Worm (Caenorhabditis elegans) whole organism, young adult: ENCODE measurements around the gene lnp-1.

Source experiments
- B0035.1 ChIP-seq: sonication (generic microtip); optimal IDR thresholded peaks from 2 replicates; lab custom pipeline; 2016; ENCODE audit warnings: missing genetic modification characterization, mild to moderate bottlenecking, missing compliant biosample characterization, missing genotype, missing genetic modification reagents
- B0261.1 ChIP-seq: sonication (generic microtip); optimal IDR thresholded peaks from 2 replicates; lab custom pipeline; 2016; ENCODE audit warnings: mild to moderate bottlenecking, missing genetic modification characterization, moderate library complexity, missing compliant biosample characterization
- B0336.3 ChIP-seq: fragments of 200-800 bp; sonication (Bioruptor generic); IDR thresholded peaks from 2 replicates; pipeline ENCODE4 v1.3.6; 2022; ENCODE audit warnings: missing genetic modification characterization, missing compliant biosample characterization
- C06A6.2 ChIP-seq: fragments of 200-800 bp; sonication (Bioruptor generic); conservative IDR thresholded peaks from 2 replicates; pipeline ENCODE4 v1.3.6; 2022; ENCODE audit warnings: missing genetic modification characterization, missing compliant biosample characterization
- F22D6.2 ChIP-seq: sonication (generic microtip); optimal IDR thresholded peaks from 2 replicates; lab custom pipeline; 2016; ENCODE audit warnings: mild to moderate bottlenecking, missing genetic modification characterization, missing compliant biosample characterization
- F33H1.4 ChIP-seq: fragments of 200-800 bp; sonication (Bioruptor generic); IDR thresholded peaks from 2 replicates; pipeline ENCODE4 v1.3.6; 2022; ENCODE audit warnings: missing genetic modification reagents, missing genetic modification characterization, missing compliant biosample characterization
- F52B5.7 ChIP-seq: sonication (generic microtip); optimal IDR thresholded peaks from 2 replicates; lab custom pipeline; 2016; ENCODE audit warnings: mild to moderate bottlenecking, missing genetic modification characterization, missing compliant biosample characterization
- F57A8.1 ChIP-seq: fragments of 200-800 bp; sonication (Bioruptor generic); optimal IDR thresholded peaks from 2 replicates; lab custom pipeline; 2018; ENCODE audit warnings: mild to moderate bottlenecking, missing genetic modification characterization, moderate library complexity, missing compliant biosample characterization
- K11D2.4 ChIP-seq: fragments of 200-800 bp; sonication (Bioruptor generic); IDR thresholded peaks from 2 replicates; pipeline ENCODE4 v1.3.6; 2022; ENCODE audit warnings: missing genetic modification reagents, missing genetic modification characterization, missing compliant biosample characterization
- K12H6.12 ChIP-seq: fragments of 200-800 bp; sonication (Bioruptor generic); optimal IDR thresholded peaks from 2 replicates; lab custom pipeline; 2018; ENCODE audit warnings: mild to moderate bottlenecking, missing genetic modification characterization, missing compliant biosample characterization
- Y53G8AR.9 ChIP-seq: fragments of 200-800 bp; sonication (Bioruptor generic); conservative IDR thresholded peaks from 2 replicates; pipeline ENCODE4 v1.3.6; 2022; ENCODE audit warnings: missing genetic modification reagents, missing genetic modification characterization, missing compliant biosample characterization
- Y79H2A.3 ChIP-seq: fragments of 200-800 bp; sonication (Bioruptor generic); conservative IDR thresholded peaks from 2 replicates; pipeline ENCODE4 v1.3.6; 2022; ENCODE audit warnings: missing genetic modification reagents, missing genetic modification characterization, missing compliant biosample characterization
- Y95B8A.8 ChIP-seq: fragments of 200-800 bp; sonication (Bioruptor generic); IDR thresholded peaks from 2 replicates; pipeline ENCODE4 v1.3.6; 2022; ENCODE audit warnings: missing genetic modification reagents, missing genetic modification characterization, missing compliant biosample characterization
- akir-1 ChIP-seq: fragments of 200-800 bp; sonication (Bioruptor generic); optimal IDR thresholded peaks from 2 replicates; lab custom pipeline; 2018; ENCODE audit warnings: mild to moderate bottlenecking, missing genetic modification characterization, moderate library complexity, missing compliant biosample characterization
- athp-1 ChIP-seq: sonication (generic microtip); optimal IDR thresholded peaks from 2 replicates; lab custom pipeline; 2017; ENCODE audit warnings: mild to moderate bottlenecking, missing genetic modification characterization, missing compliant biosample characterization
- attf-3 ChIP-seq: fragments of 200-800 bp; sonication (Bioruptor generic); conservative IDR thresholded peaks from 2 replicates; pipeline ENCODE4 v1.3.6; 2022; ENCODE audit warnings: missing genetic modification reagents, missing genetic modification characterization, missing compliant biosample characterization
- bed-2 ChIP-seq: fragments of 200-800 bp; sonication (Bioruptor generic); IDR thresholded peaks from 2 replicates; pipeline ENCODE4 v1.3.6; 2022; ENCODE audit warnings: missing genetic modification reagents, missing genetic modification characterization, missing compliant biosample characterization
- cebp-1 ChIP-seq, 2 experiments: fragments of 200-800 bp in 1 of 2; sonication (Bioruptor generic) in 1 of 2; sonication (generic microtip) in 1 of 2; IDR thresholded peaks in 1 of 2; optimal IDR thresholded peaks in 1 of 2; 2 replicates each; pipeline versions ENCODE4 v1.3.6 to Lab custom; 2017 to 2022; ENCODE audit warnings: missing compliant biosample characterization in 2 of 2, missing genetic modification characterization in 2 of 2, mild to moderate bottlenecking in 1 of 2, missing genetic modification reagents in 1 of 2, moderate library complexity in 1 of 2
- ceh-27 ChIP-seq: fragments of 200-800 bp; sonication (Bioruptor generic); optimal IDR thresholded peaks from 2 replicates; lab custom pipeline; 2018; ENCODE audit warnings: mild to moderate bottlenecking, missing genetic modification characterization, moderate library complexity, missing compliant biosample characterization
- ceh-79 ChIP-seq: sonication (generic microtip); optimal IDR thresholded peaks from 2 replicates; lab custom pipeline; 2017; ENCODE audit warnings: mild to moderate bottlenecking, missing genetic modification characterization, missing compliant biosample characterization
- dpff-1 ChIP-seq: sonication (generic microtip); optimal IDR thresholded peaks from 2 replicates; lab custom pipeline; 2017; ENCODE audit warnings: mild to moderate bottlenecking, missing genetic modification characterization, missing compliant biosample characterization
- egl-18 ChIP-seq: fragments of 200-800 bp; sonication (Bioruptor generic); IDR thresholded peaks from 2 replicates; pipeline ENCODE4 v1.3.6; 2022; ENCODE audit warnings: missing genetic modification reagents, missing genetic modification characterization, missing compliant biosample characterization
- egl-44 ChIP-seq: fragments of 200-800 bp; sonication (Bioruptor generic); IDR thresholded peaks from 2 replicates; pipeline ENCODE4 v1.3.6; 2022; ENCODE audit warnings: missing genetic modification reagents, missing genetic modification characterization, missing compliant biosample characterization
- egrh-3 ChIP-seq: fragments of 200-800 bp; sonication (Bioruptor generic); IDR thresholded peaks from 2 replicates; pipeline ENCODE4 v1.3.6; 2022; ENCODE audit warnings: missing genetic modification reagents, missing genetic modification characterization, missing compliant biosample characterization
- ekl-4 ChIP-seq: fragments of 200-800 bp; sonication (Bioruptor generic); IDR thresholded peaks from 2 replicates; pipeline ENCODE4 v1.3.6; 2022; ENCODE audit warnings: missing genetic modification reagents, missing genetic modification characterization, missing compliant biosample characterization
- ets-4 ChIP-seq: fragments of 200-800 bp; sonication (Bioruptor generic); optimal IDR thresholded peaks from 2 replicates; lab custom pipeline; 2018; ENCODE audit warnings: mild to moderate bottlenecking, missing genetic modification characterization, missing compliant biosample characterization
- gei-17 ChIP-seq: fragments of 200-800 bp; sonication (Bioruptor generic); optimal IDR thresholded peaks from 2 replicates; lab custom pipeline; 2018; ENCODE audit warnings: mild to moderate bottlenecking, missing genetic modification characterization, missing compliant biosample characterization
- hmg-1.2 ChIP-seq: fragments of 200-800 bp; sonication (Bioruptor generic); IDR thresholded peaks from 2 replicates; pipeline ENCODE4 v1.3.6; 2022; ENCODE audit warnings: missing genetic modification reagents, missing genetic modification characterization, missing compliant biosample characterization
- hsf-1 ChIP-seq: fragments of 200-800 bp; sonication (Bioruptor generic); IDR thresholded peaks from 2 replicates; pipeline ENCODE4 v1.3.6; 2022; ENCODE audit warnings: missing genetic modification reagents, missing genetic modification characterization, missing compliant biosample characterization
- let-526 ChIP-seq: fragments of 200-800 bp; sonication (Bioruptor generic); IDR thresholded peaks from 2 replicates; pipeline ENCODE4 v1.3.6; 2022; ENCODE audit warnings: missing genetic modification reagents, missing genetic modification characterization, missing compliant biosample characterization
- let-607 ChIP-seq, 2 experiments: fragments of 200-800 bp in 1 of 2; sonication (Bioruptor generic) in 1 of 2; sonication (generic microtip) in 1 of 2; optimal IDR thresholded peaks; 2 replicates each; lab custom pipeline; 2016 to 2018; ENCODE audit warnings: mild to moderate bottlenecking in 2 of 2, missing compliant biosample characterization in 2 of 2, missing genetic modification characterization in 2 of 2, moderate library complexity in 2 of 2, missing genotype in 1 of 2
- lin-26 ChIP-seq: fragments of 200-800 bp; sonication (Bioruptor generic); IDR thresholded peaks from 2 replicates; pipeline ENCODE4 v1.3.6; 2022; ENCODE audit warnings: missing genetic modification reagents, missing genetic modification characterization, missing compliant biosample characterization
- lin-40 ChIP-seq: sonication (generic microtip); optimal IDR thresholded peaks from 2 replicates; lab custom pipeline; 2016; ENCODE audit warnings: missing genetic modification characterization, mild to moderate bottlenecking, missing compliant biosample characterization, missing genotype, missing genetic modification reagents
- lir-1 ChIP-seq: fragments of 200-800 bp; sonication (Bioruptor generic); conservative IDR thresholded peaks from 2 replicates; pipeline ENCODE4 v1.3.6; 2022; ENCODE audit warnings: missing genetic modification reagents, missing genetic modification characterization, missing compliant biosample characterization
- lsl-1 ChIP-seq: fragments of 200-800 bp; sonication (Bioruptor generic); optimal IDR thresholded peaks from 2 replicates; lab custom pipeline; 2018; ENCODE audit warnings: mild to moderate bottlenecking, missing genetic modification characterization, moderate library complexity, missing compliant biosample characterization
- madf-10 ChIP-seq: sonication (generic microtip); optimal IDR thresholded peaks from 2 replicates; lab custom pipeline; 2016; ENCODE audit warnings: mild to moderate bottlenecking, missing genetic modification characterization, missing compliant biosample characterization
- nfyb-1 ChIP-seq: fragments of 200-800 bp; sonication (Bioruptor generic); IDR thresholded peaks from 2 replicates; pipeline ENCODE4 v1.3.6; 2022; ENCODE audit warnings: missing genetic modification reagents, missing genetic modification characterization, missing compliant biosample characterization
- nhr-80 ChIP-seq: sonication (generic microtip); optimal IDR thresholded peaks from 2 replicates; lab custom pipeline; 2016; ENCODE audit warnings: missing genetic modification characterization, missing compliant biosample characterization
- nhr-90 ChIP-seq: sonication (generic microtip); optimal IDR thresholded peaks from 2 replicates; lab custom pipeline; 2016; ENCODE audit warnings: missing genotype, mild to moderate bottlenecking, missing genetic modification characterization, missing compliant biosample characterization
- pbrm-1 ChIP-seq: fragments of 200-800 bp; sonication (Bioruptor generic); IDR thresholded peaks from 2 replicates; pipeline ENCODE4 v1.3.6; 2022; ENCODE audit warnings: missing genetic modification reagents, missing genetic modification characterization, missing compliant biosample characterization
- repo-1 ChIP-seq: sonication (generic microtip); optimal IDR thresholded peaks from 2 replicates; lab custom pipeline; 2017; ENCODE audit warnings: mild to moderate bottlenecking, missing genetic modification characterization, missing compliant biosample characterization
- sptf-2 ChIP-seq: fragments of 200-800 bp; sonication (Bioruptor generic); optimal IDR thresholded peaks from 2 replicates; lab custom pipeline; 2018; ENCODE audit warnings: mild to moderate bottlenecking, missing genetic modification characterization, missing compliant biosample characterization
- tlf-1 ChIP-seq: fragments of 200-800 bp; sonication (Bioruptor generic); optimal IDR thresholded peaks from 2 replicates; lab custom pipeline; 2018; ENCODE audit warnings: mild to moderate bottlenecking, missing genetic modification characterization, missing compliant biosample characterization
- zfh-2 ChIP-seq: fragments of 200-800 bp; sonication (Bioruptor generic); conservative IDR thresholded peaks from 2 replicates; pipeline ENCODE4 v1.3.6; 2022; ENCODE audit warnings: missing genetic modification reagents, missing genetic modification characterization, missing compliant biosample characterization
- ztf-22 ChIP-seq: fragments of 200-800 bp; sonication (Bioruptor generic); optimal IDR thresholded peaks from 2 replicates; lab custom pipeline; 2018; ENCODE audit warnings: mild to moderate bottlenecking, missing genetic modification characterization, moderate library complexity, missing compliant biosample characterization
- ztf-26 ChIP-seq: sonication (generic microtip); optimal IDR thresholded peaks from 2 replicates; lab custom pipeline; 2017; ENCODE audit warnings: missing genetic modification characterization, missing compliant biosample characterization
- ztf-3 ChIP-seq: fragments of 200-800 bp; sonication (Bioruptor generic); optimal IDR thresholded peaks from 2 replicates; lab custom pipeline; 2018; ENCODE audit warnings: mild to moderate bottlenecking, missing genetic modification characterization, missing compliant biosample characterization

lnp-1 gene

DNA sequence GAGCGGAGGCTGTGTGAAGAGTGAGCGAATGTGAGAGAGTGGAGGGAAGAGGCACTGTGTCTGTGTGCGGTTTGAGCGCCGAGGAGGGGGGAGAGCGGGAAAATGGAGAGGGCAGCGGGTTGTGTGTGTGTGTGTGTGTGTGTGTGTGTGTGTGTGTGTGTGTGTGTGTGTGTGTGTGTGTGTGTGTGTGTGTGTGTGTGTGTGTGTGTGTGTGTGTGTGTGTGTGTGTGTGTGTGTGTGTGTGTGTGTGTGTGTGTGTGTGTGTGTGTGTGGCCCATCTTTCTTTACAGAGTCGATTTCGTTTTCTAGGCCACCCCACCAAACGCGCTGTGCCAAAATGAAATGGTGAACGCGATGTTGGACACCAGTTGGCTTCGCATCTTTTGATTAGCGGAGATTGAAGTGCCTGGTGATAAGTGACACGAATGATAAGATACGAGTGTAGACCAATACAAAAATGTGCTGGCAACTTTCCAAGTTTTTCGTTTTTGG, 17.9 kb downstream of the lnp-1 start (continued):
- TF ChIP-seq B0336.3 (GFP tag; lab: Robert Waterston, UW) (peak; percentile 98), ekl-4 (GFP tag; lab: Robert Waterston, UW) (peak; percentile 85), K11D2.4 (GFP tag; lab: Robert Waterston, UW) (peak; percentile 92), let-607 (tag; optimal IDR thresholded peaks at IDR 0.05; lab: Kevin White, UChicago) (peak in 1 of 2 experiments; percentile 92), let-526 (GFP tag; lab: Robert Waterston, UW) (0 out of 2 replicates have a peak, but pooled peaks have one; percentile 30), tlf-1 (GFP tag; lab: Kevin White, UChicago) (peak; percentile 84), pbrm-1 (GFP tag; lab: Robert Waterston, UW) (peak; percentile 64), F22D6.2 (tag; lab: Kevin White, UChicago) (peak; percentile 64), hmg-1.2 (GFP tag; lab: Robert Waterston, UW) (peak; percentile 88), lin-40 (tag; lab: Kevin White, UChicago) (peak; percentile 69), dpff-1 (peak; percentile 65), ztf-3 (peak; percentile 100), lsl-1 (GFP tag; lab: Kevin White, UChicago) (peak; percentile 22), Y95B8A.8 (GFP tag; lab: Robert Waterston, UW) (peak; percentile 66; the same call in 1 of the 2 replicates), egl-44 (GFP tag; lab: Robert Waterston, UW) (peak; percentile 78), zfh-2 (GFP tag; lab: Robert Waterston, UW) (peak; percentile 99), egrh-3 (GFP tag; lab: Robert Waterston, UW) (peak; percentile 98), Y79H2A.3 (GFP tag; lab: Robert Waterston, UW) (0 out of 2 replicates have a peak, but pooled peaks have one; percentile 48), B0261.1 (tag; lab: Kevin White, UChicago) (peak; percentile 38), ceh-27 (GFP tag; lab: Kevin White, UChicago) (peak; percentile 89), nhr-80 (tag; lab: Kevin White, UChicago) (peak; percentile 85), lin-26 (peak; percentile 66; the same call in 1 of the 2 replicates), sptf-2 (GFP tag; lab: Kevin White, UChicago) (peak; percentile 67), hsf-1 (GFP tag; lab: Robert Waterston, UW) (0 out of 2 replicates have a peak, but pooled peaks have one; percentile 31), ets-4 (peak; percentile 96), gei-17 (GFP tag; lab: Kevin White, UChicago) (peak; percentile 81), athp-1 (peak; percentile 82), attf-3 (0 out of 2 replicates have a peak, but pooled peaks have one; percentile 41), ztf-22 (GFP tag; lab: Kevin White, UChicago) (peak; percentile 90), lir-1 (GFP tag; lab: Robert Waterston, UW) (peak; percentile 99), cebp-1 (GFP tag; IDR thresholded peaks at IDR 0.05; lab: Robert Waterston, UW) (peak; percentile 75), cebp-1 (tag; optimal IDR thresholded peaks at IDR 0.05; lab: Kevin White, UChicago) (peak; percentile 95), ztf-26 (tag; lab: Kevin White, UChicago) (peak; percentile 95), F57A8.1 (peak; percentile 64), F33H1.4 (peak; percentile 31), nfyb-1 (GFP tag; lab: Robert Waterston, UW) (peak; percentile 95), Y53G8AR.9 (GFP tag; lab: Robert Waterston, UW) (peak; percentile 88), repo-1 (tag; lab: Kevin White, UChicago) (peak; percentile 90), akir-1 (GFP tag; lab: Kevin White, UChicago) (peak; percentile 92), egl-18 (GFP tag; lab: Robert Waterston, UW) (peak; percentile 75; the same call in 1 of the 2 replicates), F52B5.7 (peak; percentile 85), madf-10 (tag; lab: Kevin White, UChicago) (peak; percentile 34), bed-2 (0 out of 2 replicates have a peak, but pooled peaks have one; percentile 44), B0035.1 (tag; lab: Kevin White, UChicago) (peak; percentile 22), C06A6.2 (GFP tag; lab: Robert Waterston, UW) (peak; percentile 90), nhr-90 (tag; lab: Kevin White, UChicago) (peak; percentile 31), ceh-79 (tag; lab: Kevin White, UChicago) (peak; percentile 72), K12H6.12 (tag; lab: Kevin White, UChicago) (peak; percentile 78)
